2 fruit fly cellular contexts compared by ENCODE assay signal in genomic region chr3L:20404515-20404914, dm6.
TF ChIP-seq lines count a peak whose summit lies in the region.

No protein-coding gene starts in this region.

- no peak for TF ChIP-seq CTCF in whole organism, embryonic (GFP tag; optimal IDR thresholded peaks at IDR 0.05; lab: Kevin White, UChicago)

TF ChIP-seq in whole organism, embryonic, 481 proteins besides CTCF, POLR2A, EP300 and RAD21:
- TF ChIP-seq ci (GFP tag; IDR thresholded peaks at IDR 0.05; lab: Robert Waterston, UW) (peak; percentile 9; the same call in 1 of the 3 replicates), Fer2 (tag; optimal IDR thresholded peaks at IDR 0.05; lab: Kevin White, UChicago) (no peak), row (GFP tag; IDR thresholded peaks at IDR 0.05; lab: Robert Waterston, UW) (no peak), CG7928 (GFP tag; optimal IDR thresholded peaks at IDR 0.05; lab: Kevin White, UChicago) (no peak), ken (GFP tag; IDR thresholded peaks at IDR 0.05; lab: Robert Waterston, UW) (0 out of 3 replicates have a peak, but pooled peaks have one; percentile 22), Med (GFP tag; lab: Kevin White, UChicago) (peak; percentile 20), HLHmδ (GFP tag; optimal IDR thresholded peaks at IDR 0.05; lab: Kevin White, UChicago) (peak; percentile 5), CG9817 (tag; optimal IDR thresholded peaks at IDR 0.05; lab: Kevin White, UChicago) (no peak), CG15479 (GFP tag; optimal IDR thresholded peaks at IDR 0.05; lab: Kevin White, UChicago) (peak; percentile 21), CG2199 (GFP tag; IDR thresholded peaks at IDR 0.05; lab: Robert Waterston, UW) (peak; percentile 69; the same call in 1 of the 3 replicates), ttk (GFP tag; IDR thresholded peaks at IDR 0.05; lab: Robert Waterston, UW) (no peak), Blimp-1 (GFP tag; optimal IDR thresholded peaks at IDR 0.05; lab: Kevin White, UChicago) (peak; percentile 93)

TF ChIP-seq in whole organism, prepupa, 60 proteins besides CTCF, POLR2A, EP300 and RAD21:
- TF ChIP-seq Sox15 (GFP tag; optimal IDR thresholded peaks at IDR 0.05; lab: Kevin White, UChicago) (no peak), svp (GFP tag; lab: Kevin White, UChicago) (peak; percentile 4), Smox (GFP tag; optimal IDR thresholded peaks at IDR 0.05; lab: Kevin White, UChicago) (no peak), fd85E (GFP tag; optimal IDR thresholded peaks at IDR 0.05; lab: Kevin White, UChicago) (no peak), spab (GFP tag; optimal IDR thresholded peaks at IDR 0.05; lab: Kevin White, UChicago) (no peak), Ets21C (GFP tag; optimal IDR thresholded peaks at IDR 0.05; lab: Kevin White, UChicago) (no peak), CG4318 (GFP tag; optimal IDR thresholded peaks at IDR 0.05; lab: Kevin White, UChicago) (no peak), CG8119 (GFP tag; IDR thresholded peaks at IDR 0.05; lab: Robert Waterston, UW) (no peak), CG8632 (GFP tag; optimal IDR thresholded peaks at IDR 0.05; lab: Kevin White, UChicago) (no peak), CG32006 (GFP tag; optimal IDR thresholded peaks at IDR 0.05; lab: Kevin White, UChicago) (no peak), Blimp-1 (GFP tag; optimal IDR thresholded peaks at IDR 0.05; lab: Kevin White, UChicago) (no peak), OdsH (GFP tag; optimal IDR thresholded peaks at IDR 0.05; lab: Kevin White, UChicago) (no peak), Eip78C (GFP tag; lab: Kevin White, UChicago) (peak; percentile 5), salr (GFP tag; optimal IDR thresholded peaks at IDR 0.05; lab: Kevin White, UChicago) (no peak), Gug (GFP tag; IDR thresholded peaks at IDR 0.05; lab: Robert Waterston, UW) (no peak), Hr38 (GFP tag; optimal IDR thresholded peaks at IDR 0.05; lab: Kevin White, UChicago) (no peak), CG34406 (GFP tag; optimal IDR thresholded peaks at IDR 0.05; lab: Kevin White, UChicago) (no peak)

Comparison
In these comparisons a context has a peak if more than half of its experiments do, and no peak if none do; other contexts are left out.
1. Of the 7 proteins assayed by ChIP-seq in both whole organism, embryonic and whole organism, prepupa: peak only in whole organism, embryonic: Blimp-1; only in whole organism, prepupa: none; in both: none; in neither: 6.